Worm (Caenorhabditis elegans): ENCODE measurements around the gene H14N18.4.
A peak's percentile ranks its signal among the peaks of the same experiment; 100 is the strongest.

H14N18.4 gene

ce11 chrV:8937476-8938249 is 8.9 kb upstream of the H14N18.4 start:
- TF ChIP-seq mep-1 (tag; optimal IDR thresholded peaks at IDR 0.05) (peak; percentile 24), nhr-85 (tag) (peak; percentile 42), egl-27 (tag; optimal IDR thresholded peaks at IDR 0.05) (no peak)

ce11 chrV:8936791-8937475 is 8.2 kb upstream of the H14N18.4 start:
- no peak for TF ChIP-seq C34B4.2 (tag; optimal IDR thresholded peaks at IDR 0.05)
- no peak for TF ChIP-seq zip-4 (GFP tag; optimal IDR thresholded peaks at IDR 0.05)
- no peak for TF ChIP-seq ztf-11 (tag; optimal IDR thresholded peaks at IDR 0.05)
- peak; percentile 49 for TF ChIP-seq nhr-19 (GFP tag; conservative IDR thresholded peaks at IDR 0.05)
- no peak for TF ChIP-seq aly-2 (tag; optimal IDR thresholded peaks at IDR 0.05)
- TF ChIP-seq ztf-4 (tag; optimal IDR thresholded peaks at IDR 0.05), result no peak
- TF ChIP-seq fkh-10 (GFP tag; optimal IDR thresholded peaks at IDR 0.05), result no peak
- peak in 1 of 2 experiments; percentile 2 for TF ChIP-seq mdl-1 (tag; optimal IDR thresholded peaks at IDR 0.05)
- no peak for TF ChIP-seq jun-1 (tag; optimal IDR thresholded peaks at IDR 0.05)
- no peak for TF ChIP-seq sup-37 (GFP tag; optimal IDR thresholded peaks at IDR 0.05)
- no peak for TF ChIP-seq lir-3 (tag; optimal IDR thresholded peaks at IDR 0.05; ENCODE audit: poor library complexity)
- TF ChIP-seq elt-3 (tag; optimal IDR thresholded peaks at IDR 0.05), result peak in 1 of 6 experiments; percentile 21
- TF ChIP-seq grh-1 (GFP tag; IDR thresholded peaks at IDR 0.05), result no peak
- TF ChIP-seq efl-1 (optimal IDR thresholded peaks at IDR 0.05), result no peak
- TF ChIP-seq efl-1 (GFP tag; optimal IDR thresholded peaks at IDR 0.05 in 1 of 2), result peak in 1 of 2 experiments; percentile 59
- no peak for TF ChIP-seq ets-5 (GFP tag; IDR thresholded peaks at IDR 0.05)
- TF ChIP-seq snu-23 (GFP tag; optimal IDR thresholded peaks at IDR 0.05), result peak; percentile 49
- TF ChIP-seq ceh-88 (GFP tag; IDR thresholded peaks at IDR 0.05), result no peak
- TF ChIP-seq xbp-1 (tag; optimal IDR thresholded peaks at IDR 0.05), result no peak
- TF ChIP-seq egl-27 (tag; optimal IDR thresholded peaks at IDR 0.05), result no peak
- TF ChIP-seq lin-35 (GFP tag; optimal IDR thresholded peaks at IDR 0.05), result no peak
- no peak for TF ChIP-seq nhr-90 (tag; optimal IDR thresholded peaks at IDR 0.05; ENCODE audit: poor library complexity)
- no peak for TF ChIP-seq nhr-85 (tag)
- TF ChIP-seq pqm-1 (tag; optimal IDR thresholded peaks at IDR 0.05), result no peak
- TF ChIP-seq ceh-82 (tag; optimal IDR thresholded peaks at IDR 0.05), result no peak
- no peak for TF ChIP-seq fos-1 (tag; optimal IDR thresholded peaks at IDR 0.05)
- TF ChIP-seq aha-1 (tag; optimal IDR thresholded peaks at IDR 0.05), result no peak
- peak; percentile 31 for TF ChIP-seq swsn-7 (tag; optimal IDR thresholded peaks at IDR 0.05)
- peak; percentile 25 for TF ChIP-seq nhr-20 (tag; optimal IDR thresholded peaks at IDR 0.05)
- TF ChIP-seq nhr-71 (tag; optimal IDR thresholded peaks at IDR 0.05), result peak; percentile 51
- TF ChIP-seq skn-1 (tag; optimal IDR thresholded peaks at IDR 0.05), result no peak
- no peak for TF ChIP-seq alr-1 (tag; optimal IDR thresholded peaks at IDR 0.05; ENCODE audit: borderline replicate concordance)
- no peak for TF ChIP-seq unc-98 (GFP tag; IDR thresholded peaks at IDR 0.05)
- TF ChIP-seq rnt-1 (tag; optimal IDR thresholded peaks at IDR 0.05), result peak; percentile 58
- no peak for TF ChIP-seq irx-1 (tag; optimal IDR thresholded peaks at IDR 0.05)
- no peak for TF ChIP-seq nhr-11 (tag; optimal IDR thresholded peaks at IDR 0.05)
- no peak for TF ChIP-seq nhr-28 (tag; optimal IDR thresholded peaks at IDR 0.05)
- no peak for TF ChIP-seq lin-13 (GFP tag; optimal IDR thresholded peaks at IDR 0.05)
- peak; percentile 66 for TF ChIP-seq mep-1 (tag; optimal IDR thresholded peaks at IDR 0.05)
- TF ChIP-seq F16B12.6 (tag; optimal IDR thresholded peaks at IDR 0.05), result no peak
- no peak for TF ChIP-seq nhr-12 (tag; optimal IDR thresholded peaks at IDR 0.05)
- TF ChIP-seq ama-1 (optimal IDR thresholded peaks at IDR 0.05), result no peak
- TF ChIP-seq nhr-77 (tag; optimal IDR thresholded peaks at IDR 0.05), result no peak
- TF ChIP-seq Y116A8C.19 (tag; optimal IDR thresholded peaks at IDR 0.05; ENCODE audit: borderline replicate concordance), result no peak
- TF ChIP-seq mef-2 (tag; optimal IDR thresholded peaks at IDR 0.05), result no peak
- no peak for TF ChIP-seq hlh-4 (tag; optimal IDR thresholded peaks at IDR 0.05)
- TF ChIP-seq lsy-2 (tag; optimal IDR thresholded peaks at IDR 0.05), result peak in 1 of 2 experiments; percentile 21
- no peak for TF ChIP-seq sptf-1 (tag; optimal IDR thresholded peaks at IDR 0.05)
- no peak for TF ChIP-seq lin-15B (tag; optimal IDR thresholded peaks at IDR 0.05)

Data from whole organism, L1 larva.